Fruit fly (Drosophila melanogaster) whole organism, embryonic: ENCODE data around the gene CG10208.

Source experiments
- Antp ChIP-seq: fragments of 200-800 bp; sonication (Bioruptor generic); optimal IDR thresholded peaks from 3 replicates; lab custom pipeline; 2016; ENCODE audit warnings: missing biosample characterization, missing genetic modification characterization
- CG10959 ChIP-seq: fragments of 200-800 bp; sonication (Bioruptor generic); IDR thresholded peaks from 2 replicates; pipeline ENCODE4 v1.3.6; 2022; ENCODE audit warnings: missing biosample characterization, missing genetic modification characterization
- CG11398 ChIP-seq: fragments of 200-800 bp; sonication (Bioruptor generic); optimal IDR thresholded peaks from 2 replicates; lab custom pipeline; 2016; ENCODE audit warnings: missing biosample characterization, missing genetic modification characterization
- CG12071 ChIP-seq: fragments of 200-800 bp; sonication (Bioruptor generic); optimal IDR thresholded peaks from 3 replicates; lab custom pipeline; 2018; ENCODE audit warnings: missing biosample characterization, mild to moderate bottlenecking, missing genetic modification characterization
- CG1233 ChIP-seq: fragments of 200-800 bp; sonication (Bioruptor generic); optimal IDR thresholded peaks from 4 replicates; lab custom pipeline; 2018; ENCODE audit warnings: missing biosample characterization, mild to moderate bottlenecking, missing genetic modification characterization
- CG12744 ChIP-seq: fragments of 200-800 bp; sonication (Bioruptor generic); optimal IDR thresholded peaks from 2 replicates; lab custom pipeline; 2016; ENCODE audit warnings: missing biosample characterization, missing genetic modification characterization
- CG12769 ChIP-seq: fragments of 200-800 bp; sonication (Bioruptor generic); optimal IDR thresholded peaks from 2 replicates; lab custom pipeline; 2019; ENCODE audit warnings: missing biosample characterization, mild to moderate bottlenecking, missing genetic modification characterization, moderate library complexity
- CG13624 ChIP-seq: fragments of 200-800 bp; sonication (Bioruptor generic); optimal IDR thresholded peaks from 2 replicates; lab custom pipeline; 2016; ENCODE audit warnings: missing biosample characterization, missing genetic modification characterization
- CG14667 ChIP-seq: fragments of 200-800 bp; sonication (Bioruptor generic); IDR thresholded peaks from 2 replicates; pipeline ENCODE4 v1.3.6; 2022; ENCODE audit warnings: missing biosample characterization, missing genetic modification characterization
- CG15269 ChIP-seq: fragments of 200-800 bp; sonication (Bioruptor generic); optimal IDR thresholded peaks from 2 replicates; lab custom pipeline; 2018; ENCODE audit warnings: missing biosample characterization, mild to moderate bottlenecking, missing genetic modification characterization, moderate library complexity
- CG16779 ChIP-seq: fragments of 200-800 bp; sonication (Bioruptor generic); IDR thresholded peaks from 2 replicates; pipeline ENCODE4 v1.3.6; 2022; ENCODE audit warnings: missing biosample characterization, missing genetic modification characterization
- CG17328 ChIP-seq: fragments of 200-800 bp; sonication (Bioruptor generic); IDR thresholded peaks from 2 replicates; pipeline ENCODE4 v1.3.6; 2022; ENCODE audit warnings: missing biosample characterization, missing genetic modification characterization
- CG18599 ChIP-seq: fragments of 200-800 bp; sonication (Bioruptor generic); optimal IDR thresholded peaks from 3 replicates; lab custom pipeline; 2017; ENCODE audit warnings: missing biosample characterization, missing genetic modification characterization, mild to moderate bottlenecking, moderate library complexity, missing genetic modification reagents
- CG2889 ChIP-seq: fragments of 200-800 bp; sonication (Bioruptor generic); IDR thresholded peaks from 3 replicates; pipeline ENCODE4 v1.3.6; 2022; ENCODE audit warnings: missing biosample characterization, missing genetic modification characterization
- CG31441 ChIP-seq: fragments of 200-800 bp; sonication (Bioruptor generic); IDR thresholded peaks from 2 replicates; pipeline ENCODE4 v1.3.6; 2022; ENCODE audit warnings: missing biosample characterization, missing genetic modification characterization
- CG32532 ChIP-seq: fragments of 200-800 bp; sonication (Bioruptor generic); IDR thresholded peaks from 2 replicates; pipeline ENCODE4 v1.3.6; 2022; ENCODE audit warnings: missing biosample characterization, missing genetic modification characterization
- CG3281 ChIP-seq: fragments of 200-800 bp; sonication (Bioruptor generic); optimal IDR thresholded peaks from 3 replicates; lab custom pipeline; 2017; ENCODE audit warnings: missing biosample characterization, mild to moderate bottlenecking, missing genetic modification characterization
- CG42726 ChIP-seq: fragments of 200-800 bp; sonication (Bioruptor generic); IDR thresholded peaks from 2 replicates; pipeline ENCODE4 v1.3.6; 2022; ENCODE audit warnings: missing biosample characterization, missing genetic modification characterization; ENCODE audit not compliant: partially characterized antibody
- CG7372 ChIP-seq: fragments of 200-800 bp; sonication (Bioruptor generic); IDR thresholded peaks from 2 replicates; pipeline ENCODE4 v1.3.6; 2022; ENCODE audit warnings: missing biosample characterization, missing genetic modification characterization
- CG7745 ChIP-seq: fragments of 200-800 bp; sonication (Bioruptor generic); optimal IDR thresholded peaks from 2 replicates; lab custom pipeline; 2018; ENCODE audit warnings: missing biosample characterization, mild to moderate bottlenecking, missing genetic modification characterization, moderate library complexity
- CG7963 ChIP-seq: fragments of 200-800 bp; sonication (Bioruptor generic); IDR thresholded peaks from 3 replicates; pipeline ENCODE4 v1.3.6; 2022; ENCODE audit warnings: missing biosample characterization, missing genetic modification characterization; ENCODE audit not compliant: partially characterized antibody
- CG9215 ChIP-seq: fragments of 200-800 bp; sonication (Bioruptor generic); IDR thresholded peaks from 2 replicates; pipeline ENCODE4 v1.3.6; 2022; ENCODE audit warnings: missing biosample characterization, missing genetic modification characterization
- Dip2 ChIP-seq: fragments of 200-800 bp; sonication (Bioruptor generic); IDR thresholded peaks from 2 replicates; pipeline ENCODE4 v1.3.6; 2022; ENCODE audit warnings: missing biosample characterization, missing genetic modification characterization
- E2f1 ChIP-seq: fragments of 200-800 bp; sonication (Bioruptor generic); IDR thresholded peaks from 2 replicates; pipeline ENCODE4 v1.3.6; 2022; ENCODE audit warnings: missing biosample characterization, missing genetic modification characterization
- Elba2 ChIP-seq: fragments of 200-800 bp; sonication (Bioruptor generic); optimal IDR thresholded peaks from 3 replicates; lab custom pipeline; 2016; ENCODE audit warnings: missing biosample characterization, missing genetic modification characterization
- Fer1 ChIP-seq: fragments of 200-800 bp; sonication (Bioruptor generic); optimal IDR thresholded peaks from 2 replicates; lab custom pipeline; 2017; ENCODE audit warnings: missing biosample characterization, mild to moderate bottlenecking, missing genetic modification characterization
- H15 ChIP-seq: fragments of 200-800 bp; sonication (Bioruptor generic); IDR thresholded peaks from 3 replicates; pipeline ENCODE4 v1.3.6; 2022; ENCODE audit warnings: missing biosample characterization, missing genetic modification characterization
- Lim3 ChIP-seq: fragments of 200-800 bp; sonication (Bioruptor generic); IDR thresholded peaks from 2 replicates; pipeline ENCODE4 v1.3.6; 2022; ENCODE audit warnings: missing biosample characterization, missing genetic modification characterization
- Myb ChIP-seq: fragments of 200-800 bp; sonication (Bioruptor generic); optimal IDR thresholded peaks from 2 replicates; lab custom pipeline; 2016; ENCODE audit warnings: missing biosample characterization, missing genetic modification characterization
- Neu2 ChIP-seq: fragments of 200-800 bp; sonication (Bioruptor generic); optimal IDR thresholded peaks from 3 replicates; lab custom pipeline; 2016; ENCODE audit warnings: missing biosample characterization, missing genetic modification characterization, borderline replicate concordance
- Usf ChIP-seq: fragments of 200-800 bp; sonication (Bioruptor generic); optimal IDR thresholded peaks from 2 replicates; lab custom pipeline; 2017; ENCODE audit warnings: missing genotype, missing biosample characterization, missing genetic modification characterization
- YL-1 ChIP-seq: fragments of 200-800 bp; sonication (Bioruptor generic); optimal IDR thresholded peaks from 3 replicates; lab custom pipeline; 2017; ENCODE audit warnings: missing biosample characterization, mild to moderate bottlenecking, missing genetic modification characterization
- bigmax ChIP-seq: fragments of 200-800 bp; sonication (Bioruptor generic); optimal IDR thresholded peaks from 2 replicates; lab custom pipeline; 2018; ENCODE audit warnings: missing biosample characterization, mild to moderate bottlenecking, missing genetic modification characterization
- croc ChIP-seq: fragments of 200-800 bp; sonication (Bioruptor generic); conservative IDR thresholded peaks from 3 replicates; pipeline ENCODE4 v1.3.6; 2022; ENCODE audit warnings: missing biosample characterization, missing genetic modification characterization
- crol ChIP-seq: fragments of 200-800 bp; sonication (Bioruptor generic); IDR thresholded peaks from 2 replicates; pipeline ENCODE4 v1.3.6; 2022; ENCODE audit warnings: missing biosample characterization, missing genetic modification characterization
- crp ChIP-seq, 2 experiments: fragments of 200-800 bp; sonication (Bioruptor generic); optimal IDR thresholded peaks; 2 replicates in 1 of 2; 3 replicates in 1 of 2; lab custom pipeline; 2017; ENCODE audit warnings: missing biosample characterization in 2 of 2, missing genetic modification characterization in 2 of 2, mild to moderate bottlenecking in 1 of 2, moderate library complexity in 1 of 2
- fd3F ChIP-seq: fragments of 200-800 bp; sonication (Bioruptor generic); optimal IDR thresholded peaks from 2 replicates; lab custom pipeline; 2018; ENCODE audit warnings: missing biosample characterization, mild to moderate bottlenecking, missing genetic modification characterization, moderate library complexity
- gce ChIP-seq: fragments of 200-800 bp; sonication (Bioruptor generic); IDR thresholded peaks from 3 replicates; pipeline ENCODE4 v1.3.6; 2022; ENCODE audit warnings: missing biosample characterization, missing genetic modification characterization
- gsb-n ChIP-seq: fragments of 200-800 bp; sonication (Bioruptor generic); optimal IDR thresholded peaks from 3 replicates; lab custom pipeline; 2018; ENCODE audit warnings: missing biosample characterization, mild to moderate bottlenecking, missing genetic modification characterization
- hb ChIP-seq: fragments of 200-800 bp; sonication (Bioruptor generic); IDR thresholded peaks from 3 replicates; pipeline ENCODE4 v1.3.6; 2022; ENCODE audit warnings: missing biosample characterization, missing genetic modification characterization; ENCODE audit not compliant: partially characterized antibody
- onecut ChIP-seq: fragments of 200-800 bp; sonication (Bioruptor generic); IDR thresholded peaks from 2 replicates; pipeline ENCODE4 v1.3.6; 2022; ENCODE audit warnings: missing biosample characterization, missing genetic modification characterization
- pzg ChIP-seq: fragments of 200-800 bp; sonication (Bioruptor generic); optimal IDR thresholded peaks from 3 replicates; lab custom pipeline; 2018; ENCODE audit warnings: missing biosample characterization, mild to moderate bottlenecking, missing genetic modification characterization, moderate library complexity
- schlank ChIP-seq: fragments of 200-800 bp; sonication (Bioruptor generic); optimal IDR thresholded peaks from 2 replicates; lab custom pipeline; 2018; ENCODE audit warnings: missing biosample characterization, mild to moderate bottlenecking, missing genetic modification characterization
- scrt ChIP-seq: fragments of 200-800 bp; sonication (Bioruptor generic); optimal IDR thresholded peaks from 2 replicates; lab custom pipeline; 2018; ENCODE audit warnings: missing biosample characterization, mild to moderate bottlenecking, missing genetic modification characterization, moderate library complexity
- stwl ChIP-seq: fragments of 200-800 bp; sonication (Bioruptor generic); optimal IDR thresholded peaks from 3 replicates; lab custom pipeline; 2018; ENCODE audit warnings: missing biosample characterization, mild to moderate bottlenecking, missing genetic modification characterization, moderate library complexity
- tio ChIP-seq: fragments of 200-800 bp; sonication (Bioruptor generic); optimal IDR thresholded peaks from 2 replicates; lab custom pipeline; 2017; ENCODE audit warnings: missing biosample characterization, missing genetic modification characterization, inconsistent platforms
- zf30C ChIP-seq: fragments of 200-800 bp; sonication (Bioruptor generic); optimal IDR thresholded peaks from 3 replicates; lab custom pipeline; 2018; ENCODE audit warnings: missing biosample characterization, mild to moderate bottlenecking, missing genetic modification characterization
- zfh2 ChIP-seq: fragments of 200-800 bp; sonication (Bioruptor generic); optimal IDR thresholded peaks from 2 replicates; lab custom pipeline; 2016; ENCODE audit warnings: missing biosample characterization, missing genetic modification characterization

CG10208 gene

DNA sequence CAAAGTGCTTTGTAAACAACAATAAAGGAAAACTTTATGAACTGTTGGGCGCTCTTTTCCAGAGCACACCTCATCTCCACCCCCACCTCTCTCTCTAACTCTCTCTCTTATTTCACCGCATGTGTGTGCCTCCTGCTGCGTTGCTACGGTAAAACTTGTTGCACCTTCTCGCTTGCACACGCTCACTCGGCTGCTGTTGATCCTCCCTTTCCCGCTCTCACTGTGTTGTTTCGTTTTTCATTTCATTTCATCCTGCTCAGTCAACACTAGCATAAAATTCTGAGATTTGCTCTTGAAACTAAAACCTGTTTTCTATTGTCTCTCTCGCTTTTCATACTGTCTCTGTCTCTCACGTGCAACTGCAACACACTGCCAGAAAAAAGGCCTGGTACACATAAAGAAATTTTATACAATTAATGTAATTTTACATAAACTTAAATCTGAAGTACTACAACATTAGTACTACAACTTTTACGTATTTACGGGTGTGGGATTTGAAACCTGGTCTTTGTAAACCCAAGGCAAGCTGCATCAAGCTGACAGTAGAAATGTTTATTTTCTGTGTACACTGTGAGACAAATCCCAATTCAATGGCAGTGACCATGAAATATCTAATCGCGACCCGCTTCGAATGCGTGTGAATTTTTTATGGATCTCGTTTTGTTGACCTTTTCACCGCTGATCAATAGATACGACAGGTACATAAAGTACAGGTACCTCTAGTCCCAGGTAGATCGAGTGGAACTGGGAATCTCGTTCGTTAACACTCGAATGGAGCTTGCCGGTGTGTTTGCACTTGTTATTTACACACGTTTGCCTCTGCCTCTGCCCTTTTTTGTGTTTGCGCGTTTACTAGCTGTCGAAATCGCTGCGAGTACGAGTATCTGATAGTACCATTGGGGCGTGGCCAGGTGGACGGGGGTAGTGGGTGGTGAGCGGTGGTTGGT lies 8.8 kb upstream of the CG10208 start (continued):
- TF ChIP-seq Dip2 (GFP tag; lab: Robert Waterston, UW) (no peak), bigmax (GFP tag; lab: Kevin White, UChicago) (peak; percentile 47), crp (GFP tag; optimal IDR thresholded peaks at IDR 0.05; lab: Kevin White, UChicago) (peak in 1 of 2 experiments; percentile 51), CG3281 (GFP tag; lab: Kevin White, UChicago) (peak; percentile 62), CG42726 (GFP tag; lab: Robert Waterston, UW) (no peak), CG13624 (GFP tag; lab: Kevin White, UChicago) (peak; percentile 61), CG12744 (GFP tag; lab: Kevin White, UChicago) (peak; percentile 44), CG31441 (GFP tag; lab: Robert Waterston, UW) (peak; percentile 94), H15 (GFP tag; lab: Robert Waterston, UW) (peak; percentile 72; the same call in 2 of the 3 replicates), CG18599 (GFP tag; lab: Kevin White, UChicago) (peak; percentile 80), CG10959 (GFP tag; lab: Robert Waterston, UW) (peak; percentile 94), Myb (peak; percentile 42), tio (GFP tag; lab: Kevin White, UChicago) (peak; percentile 85), scrt (GFP tag; lab: Kevin White, UChicago) (peak; percentile 63), fd3F (peak; percentile 17), gce (peak; percentile 58; the same call in 2 of the 3 replicates), onecut (GFP tag; lab: Robert Waterston, UW) (peak; percentile 70), Antp (peak; percentile 77), CG11398 (GFP tag; lab: Kevin White, UChicago) (peak; percentile 75), CG9215 (GFP tag; lab: Robert Waterston, UW) (peak; percentile 50), croc (GFP tag; lab: Robert Waterston, UW) (peak; percentile 87), zf30C (peak; percentile 100), CG7745 (peak; percentile 62), schlank (tag; lab: Kevin White, UChicago) (peak; percentile 74), CG2889 (GFP tag; lab: Robert Waterston, UW) (peak; percentile 67; the same call in 2 of the 3 replicates), E2f1 (GFP tag; lab: Robert Waterston, UW) (peak; percentile 78), zfh2 (no peak), YL-1 (GFP tag; lab: Kevin White, UChicago) (peak; percentile 39), CG12071 (GFP tag; lab: Kevin White, UChicago) (peak; percentile 87), CG1233 (peak; percentile 85), CG7963 (no peak), CG14667 (GFP tag; lab: Robert Waterston, UW) (peak; percentile 80), CG16779 (peak; percentile 56; the same call in 1 of the 2 replicates), gsb-n (tag; lab: Kevin White, UChicago) (peak; percentile 95), Lim3 (GFP tag; lab: Robert Waterston, UW) (no peak), CG15269 (tag; lab: Kevin White, UChicago) (peak; percentile 69), CG7372 (GFP tag; lab: Robert Waterston, UW) (peak; percentile 62; the same call in 1 of the 2 replicates), Fer1 (peak; percentile 84), stwl (tag; lab: Kevin White, UChicago) (peak; percentile 57), hb (GFP tag; lab: Robert Waterston, UW) (no peak), CG32532 (GFP tag; lab: Robert Waterston, UW) (peak; percentile 30), Neu2 (peak; percentile 26), crol (GFP tag; lab: Robert Waterston, UW) (peak; percentile 77), Usf (GFP tag; lab: Kevin White, UChicago) (peak; percentile 84), Elba2 (GFP tag; lab: Kevin White, UChicago) (peak; percentile 28), CG12769 (peak; percentile 82), CG17328 (GFP tag; lab: Robert Waterston, UW) (peak; percentile 93), pzg (GFP tag; lab: Kevin White, UChicago) (no peak)
